Fruit fly (Drosophila melanogaster) whole organism: ENCODE measurements around the gene CG31445.

ENCODE experiments used
- CG8478 ChIP-seq: fragments of >200 bp; optimal IDR thresholded peaks from 2 replicates; lab custom pipeline; 2018; ENCODE audit warnings: inconsistent platforms
- Dll ChIP-seq: fragments of >200 bp; optimal IDR thresholded peaks from 2 replicates; lab custom pipeline; 2017
- EcR ChIP-seq, 2 experiments: fragments of >200 bp; optimal IDR thresholded peaks; 2 replicates each; lab custom pipeline; 2017; ENCODE audit warnings: missing biosample characterization in 2 of 2, missing genetic modification characterization in 2 of 2, missing genetic modification reagents in 2 of 2
- pan ChIP-seq: fragments of >200 bp; optimal IDR thresholded peaks from 2 replicates; lab custom pipeline; 2017
- psq ChIP-seq: fragments of >200 bp; optimal IDR thresholded peaks from 2 replicates; lab custom pipeline; 2017
- usp ChIP-seq: fragments of >200 bp; optimal IDR thresholded peaks from 2 replicates; lab custom pipeline; 2017; ENCODE audit warnings: missing biosample characterization, missing genetic modification characterization, mixed read lengths

dm6 chr3R:29265075-29265474, 20.4 kb upstream of the CG31445 start:
- TF ChIP-seq CG8478 (lab: Kevin White, UChicago) (no peak), usp (no peak), EcR (GFP tag; optimal IDR thresholded peaks at IDR 0.05; lab: Kevin White, UChicago) (no peak), psq (lab: Kevin White, UChicago) (no peak), pan (lab: Kevin White, UChicago) (no peak), Dll (lab: Kevin White, UChicago) (no peak)
